Fruit fly (Drosophila melanogaster) whole organism, prepupa: ENCODE measurements around the gene CG31274.

Experiments
- CG10669 ChIP-seq: fragments of 200-800 bp; sonication (Bioruptor generic); optimal IDR thresholded peaks from 3 replicates; lab custom pipeline; 2018; ENCODE audit warnings: missing biosample characterization, mild to moderate bottlenecking, missing genetic modification characterization, moderate library complexity
- CG6792 ChIP-seq: fragments of 200-800 bp; sonication (Bioruptor generic); optimal IDR thresholded peaks from 3 replicates; lab custom pipeline; 2016; ENCODE audit warnings: missing biosample characterization, missing genetic modification characterization
- CG6854 ChIP-seq: fragments of 200-800 bp; sonication (Bioruptor generic); optimal IDR thresholded peaks from 2 replicates; lab custom pipeline; 2017; ENCODE audit warnings: missing biosample characterization, mild to moderate bottlenecking, missing genetic modification characterization
- CG8119 ChIP-seq: fragments of 200-800 bp; sonication (Bioruptor generic); IDR thresholded peaks from 3 replicates; pipeline ENCODE4 v1.3.6; 2022; ENCODE audit warnings: missing biosample characterization, missing genetic modification characterization
- net ChIP-seq: fragments of 200-800 bp; sonication (Bioruptor generic); optimal IDR thresholded peaks from 3 replicates; lab custom pipeline; 2016; ENCODE audit warnings: missing biosample characterization, missing genetic modification characterization
- salr ChIP-seq, 2 experiments: fragments of 200-800 bp; sonication (Bioruptor generic); optimal IDR thresholded peaks; 3 replicates each; lab custom pipeline; 2016 to 2018; ENCODE audit warnings: missing biosample characterization in 2 of 2, missing genetic modification characterization in 2 of 2, mild to moderate bottlenecking in 1 of 2

- no peak for TF ChIP-seq CG10669 (GFP tag; lab: Kevin White, UChicago)
- no peak for TF ChIP-seq CG6792
- TF ChIP-seq CG8119 (GFP tag; lab: Robert Waterston, UW): no peak
- no peak for TF ChIP-seq CG6854 (GFP tag; lab: Kevin White, UChicago)
- TF ChIP-seq net: no peak
- no peak for TF ChIP-seq salr (GFP tag; optimal IDR thresholded peaks at IDR 0.05; lab: Kevin White, UChicago)
Observed at dm6 chr3R:16972575-16972974, 20.2 kb upstream of the CG31274 start.
